Fruit fly (Drosophila melanogaster) whole organism, prepupa: Measurements from ENCODE around the gene psd.
A peak's percentile ranks its signal among the peaks of the same experiment; 100 is the strongest.

Experiments
- Blimp-1 ChIP-seq: fragments of 200-800 bp; sonication (Bioruptor generic); optimal IDR thresholded peaks from 3 replicates; lab custom pipeline; 2017; ENCODE audit warnings: missing biosample characterization, missing genetic modification characterization, mild to moderate bottlenecking, moderate library complexity, missing genetic modification reagents
- CG10669 ChIP-seq: fragments of 200-800 bp; sonication (Bioruptor generic); optimal IDR thresholded peaks from 3 replicates; lab custom pipeline; 2018; ENCODE audit warnings: missing biosample characterization, mild to moderate bottlenecking, missing genetic modification characterization, moderate library complexity
- CG11762 ChIP-seq: fragments of 200-800 bp; sonication (Bioruptor generic); optimal IDR thresholded peaks from 3 replicates; lab custom pipeline; 2016; ENCODE audit warnings: missing biosample characterization, missing genetic modification characterization; ENCODE audit not compliant: insufficient read depth
- CG1621 ChIP-seq: fragments of 200-800 bp; sonication (Bioruptor generic); optimal IDR thresholded peaks from 3 replicates; lab custom pipeline; 2018; ENCODE audit warnings: missing biosample characterization, mild to moderate bottlenecking, missing genetic modification characterization
- CG3032 ChIP-seq: fragments of 200-800 bp; optimal IDR thresholded peaks from 2 replicates; lab custom pipeline; 2019; ENCODE audit warnings: missing biosample characterization, mild to moderate bottlenecking, missing genetic modification characterization, moderate library complexity
- CG32006 ChIP-seq: fragments of 200-800 bp; sonication (Bioruptor generic); optimal IDR thresholded peaks from 3 replicates; lab custom pipeline; 2017; ENCODE audit warnings: missing biosample characterization, mild to moderate bottlenecking, missing genetic modification characterization
- CG3919 ChIP-seq: fragments of 200-800 bp; sonication (Bioruptor generic); optimal IDR thresholded peaks from 3 replicates; lab custom pipeline; 2016; ENCODE audit warnings: missing biosample characterization, missing genetic modification characterization
- CG4318 ChIP-seq: fragments of 200-800 bp; sonication (Bioruptor generic); optimal IDR thresholded peaks from 3 replicates; lab custom pipeline; 2017; ENCODE audit warnings: missing biosample characterization, mild to moderate bottlenecking, missing genetic modification characterization
- CG6163 ChIP-seq: fragments of 200-800 bp; sonication (Bioruptor generic); IDR thresholded peaks from 3 replicates; pipeline ENCODE4 v1.3.6; 2022; ENCODE audit warnings: missing biosample characterization, missing genetic modification characterization
- CG6854 ChIP-seq: fragments of 200-800 bp; sonication (Bioruptor generic); optimal IDR thresholded peaks from 2 replicates; lab custom pipeline; 2017; ENCODE audit warnings: missing biosample characterization, mild to moderate bottlenecking, missing genetic modification characterization
- CG7368 ChIP-seq: fragments of 200-800 bp; sonication (Bioruptor generic); optimal IDR thresholded peaks from 3 replicates; lab custom pipeline; 2016; ENCODE audit warnings: missing biosample characterization, missing genetic modification characterization
- CG8319 ChIP-seq: fragments of 200-800 bp; sonication (Bioruptor generic); optimal IDR thresholded peaks from 3 replicates; lab custom pipeline; 2016; ENCODE audit warnings: missing biosample characterization, missing genetic modification characterization
- CG8632 ChIP-seq: fragments of 200-800 bp; sonication (Bioruptor generic); optimal IDR thresholded peaks from 3 replicates; lab custom pipeline; 2016; ENCODE audit warnings: missing biosample characterization, missing genetic modification characterization
- CG9139 ChIP-seq: fragments of 200-800 bp; sonication (Bioruptor generic); optimal IDR thresholded peaks from 3 replicates; lab custom pipeline; 2017; ENCODE audit warnings: missing biosample characterization, mild to moderate bottlenecking, missing genetic modification characterization
- Eip75B ChIP-seq: fragments of 200-800 bp; sonication (Bioruptor generic); optimal IDR thresholded peaks from 3 replicates; lab custom pipeline; 2016; ENCODE audit warnings: missing biosample characterization, missing genetic modification characterization
- Eip78C ChIP-seq: fragments of 200-800 bp; sonication (Bioruptor generic); peaks from one replicate; lab custom pipeline; 2016; ENCODE audit warnings: missing biosample characterization, missing genetic modification characterization
- Eip93F ChIP-seq: fragments of 200-800 bp; sonication (Bioruptor generic); optimal IDR thresholded peaks from 2 replicates; lab custom pipeline; 2016; ENCODE audit warnings: missing biosample characterization, mild to moderate bottlenecking, missing genetic modification characterization
- Hr38 ChIP-seq: sonication (Bioruptor generic); optimal IDR thresholded peaks from 2 replicates; lab custom pipeline; 2016; ENCODE audit warnings: missing biosample characterization, missing genetic modification characterization
- Hr4 ChIP-seq: fragments of 200-800 bp; sonication (Bioruptor generic); optimal IDR thresholded peaks from 3 replicates; lab custom pipeline; 2016; ENCODE audit warnings: missing biosample characterization, missing genetic modification characterization
- Lpt ChIP-seq: fragments of 200-800 bp; sonication (Bioruptor generic); optimal IDR thresholded peaks from 3 replicates; lab custom pipeline; 2016; ENCODE audit warnings: missing biosample characterization, missing genetic modification characterization
- Met ChIP-seq: fragments of 200-800 bp; sonication (Bioruptor generic); optimal IDR thresholded peaks from 3 replicates; lab custom pipeline; 2016; ENCODE audit warnings: missing biosample characterization, missing genetic modification characterization
- Sox102F ChIP-seq: fragments of 200-800 bp; sonication (Bioruptor generic); optimal IDR thresholded peaks from 2 replicates; lab custom pipeline; 2016; ENCODE audit warnings: missing biosample characterization, mild to moderate bottlenecking, missing genetic modification characterization
- Sox14 ChIP-seq: fragments of 200-800 bp; sonication (Bioruptor generic); optimal IDR thresholded peaks from 3 replicates; lab custom pipeline; 2016; ENCODE audit warnings: missing biosample characterization, missing genetic modification characterization
- Sox15 ChIP-seq: fragments of 200-800 bp; sonication (Bioruptor generic); optimal IDR thresholded peaks from 3 replicates; lab custom pipeline; 2016; ENCODE audit warnings: missing biosample characterization, missing genetic modification characterization
- achi ChIP-seq: fragments of 200-800 bp; sonication (Bioruptor generic); optimal IDR thresholded peaks from 3 replicates; lab custom pipeline; 2016; ENCODE audit warnings: missing biosample characterization, missing genetic modification characterization
- acj6 ChIP-seq: fragments of 200-800 bp; sonication (Bioruptor generic); optimal IDR thresholded peaks from 3 replicates; lab custom pipeline; 2016; ENCODE audit warnings: missing biosample characterization, missing genetic modification characterization
- cyc ChIP-seq: fragments of 200-800 bp; sonication (Bioruptor generic); optimal IDR thresholded peaks from 3 replicates; lab custom pipeline; 2016; ENCODE audit warnings: missing biosample characterization, missing genetic modification characterization
- dsx ChIP-seq: fragments of 200-800 bp; optimal IDR thresholded peaks from 3 replicates; lab custom pipeline; 2019; ENCODE audit warnings: missing biosample characterization, mild to moderate bottlenecking, missing genetic modification characterization, moderate library complexity; ENCODE audit not compliant: poor library complexity, severe bottlenecking
- fkh ChIP-seq: fragments of 200-800 bp; sonication (Bioruptor generic); optimal IDR thresholded peaks from 3 replicates; lab custom pipeline; 2017; ENCODE audit warnings: missing biosample characterization, mild to moderate bottlenecking, missing genetic modification characterization, moderate library complexity
- net ChIP-seq: fragments of 200-800 bp; sonication (Bioruptor generic); optimal IDR thresholded peaks from 3 replicates; lab custom pipeline; 2016; ENCODE audit warnings: missing biosample characterization, missing genetic modification characterization
- pdm3 ChIP-seq: fragments of 200-800 bp; sonication (Bioruptor generic); optimal IDR thresholded peaks from 3 replicates; lab custom pipeline; 2016; ENCODE audit warnings: missing biosample characterization, missing genetic modification characterization
- ss ChIP-seq, 2 experiments: fragments of 200-800 bp; sonication (Bioruptor generic); optimal IDR thresholded peaks; 2 replicates in 1 of 2; 3 replicates in 1 of 2; lab custom pipeline; 2017 to 2018; ENCODE audit warnings: mild to moderate bottlenecking in 2 of 2, missing biosample characterization in 2 of 2, missing genetic modification characterization in 2 of 2, moderate library complexity in 1 of 2
- svp ChIP-seq: fragments of 200-800 bp; sonication (Bioruptor generic); peaks from one replicate; lab custom pipeline; 2016; ENCODE audit warnings: missing biosample characterization, missing genetic modification characterization
- topi ChIP-seq: fragments of 200-800 bp; sonication (Bioruptor generic); optimal IDR thresholded peaks from 3 replicates; lab custom pipeline; 2016; ENCODE audit warnings: missing biosample characterization, missing genetic modification characterization
- vri ChIP-seq: fragments of 200-800 bp; sonication (Bioruptor generic); optimal IDR thresholded peaks from 3 replicates; lab custom pipeline; 2016; ENCODE audit warnings: missing biosample characterization, mild to moderate bottlenecking, missing genetic modification characterization

The psd gene

dm6 chr2L:5978333-5979054 lies 13.7 kb upstream of the psd start (continued):
- TF ChIP-seq Lpt (GFP tag; lab: Kevin White, UChicago): no peak
- TF ChIP-seq pdm3 (GFP tag; lab: Kevin White, UChicago): no peak
- no peak for TF ChIP-seq CG4318
- peak; percentile 24 for TF ChIP-seq CG6854 (GFP tag; lab: Kevin White, UChicago)
- TF ChIP-seq CG1621 (tag; lab: Kevin White, UChicago): peak; percentile 20
- no peak for TF ChIP-seq achi
- no peak for TF ChIP-seq acj6
- TF ChIP-seq Sox14 (GFP tag; lab: Kevin White, UChicago): peak; percentile 19
- TF ChIP-seq CG3032: peak; percentile 13
- TF ChIP-seq Hr38: no peak
- TF ChIP-seq CG9139: no peak
- no peak for TF ChIP-seq CG8632 (GFP tag; lab: Kevin White, UChicago)
- peak; percentile 21 for TF ChIP-seq topi (GFP tag; lab: Kevin White, UChicago)

dm6 chr2L:5977729-5978078 lies 13.0 kb upstream of the psd start:
- TF ChIP-seq Eip78C (GFP tag; lab: Kevin White, UChicago) (no peak), Eip75B (GFP tag; lab: Kevin White, UChicago) (no peak), acj6 (no peak), CG6163 (GFP tag; lab: Robert Waterston, UW) (no peak), CG32006 (GFP tag; lab: Kevin White, UChicago) (no peak), CG8319 (no peak), CG3919 (GFP tag; lab: Kevin White, UChicago) (no peak), CG11762 (GFP tag; lab: Kevin White, UChicago) (no peak), Hr4 (GFP tag; lab: Kevin White, UChicago) (no peak), Eip93F (GFP tag; lab: Kevin White, UChicago) (no peak), CG10669 (GFP tag; lab: Kevin White, UChicago) (no peak), Blimp-1 (no peak), CG1621 (tag; lab: Kevin White, UChicago) (no peak), CG7368 (no peak)

dm6 chr2L:5977070-5977728 lies 12.4 kb upstream of the psd start:
- TF ChIP-seq CG6854 (GFP tag; lab: Kevin White, UChicago) (peak; percentile 41), fkh (GFP tag; lab: Kevin White, UChicago) (peak; percentile 90), Eip93F (GFP tag; lab: Kevin White, UChicago) (no peak), net (GFP tag; lab: Kevin White, UChicago) (no peak), vri (GFP tag; lab: Kevin White, UChicago) (peak; percentile 52), svp (GFP tag; lab: Kevin White, UChicago) (peak; percentile 62), cyc (GFP tag; lab: Kevin White, UChicago) (no peak), CG7368 (peak; percentile 17), dsx (GFP tag; lab: Kevin White, UChicago) (peak; percentile 11), Sox102F (peak; percentile 0), CG3919 (GFP tag; lab: Kevin White, UChicago) (peak; percentile 15), Sox15 (GFP tag; lab: Kevin White, UChicago) (no peak), Sox14 (GFP tag; lab: Kevin White, UChicago) (peak; percentile 66), Met (GFP tag; lab: Kevin White, UChicago) (peak; percentile 14), ss (GFP tag; optimal IDR thresholded peaks at IDR 0.05; lab: Kevin White, UChicago) (peak; percentile 9 to 77), Eip78C (GFP tag; lab: Kevin White, UChicago) (peak; percentile 63)
